Fruit fly (Drosophila melanogaster): Measurements from ENCODE around the gene RhoGAP92B.

RhoGAP92B gene

DNA sequence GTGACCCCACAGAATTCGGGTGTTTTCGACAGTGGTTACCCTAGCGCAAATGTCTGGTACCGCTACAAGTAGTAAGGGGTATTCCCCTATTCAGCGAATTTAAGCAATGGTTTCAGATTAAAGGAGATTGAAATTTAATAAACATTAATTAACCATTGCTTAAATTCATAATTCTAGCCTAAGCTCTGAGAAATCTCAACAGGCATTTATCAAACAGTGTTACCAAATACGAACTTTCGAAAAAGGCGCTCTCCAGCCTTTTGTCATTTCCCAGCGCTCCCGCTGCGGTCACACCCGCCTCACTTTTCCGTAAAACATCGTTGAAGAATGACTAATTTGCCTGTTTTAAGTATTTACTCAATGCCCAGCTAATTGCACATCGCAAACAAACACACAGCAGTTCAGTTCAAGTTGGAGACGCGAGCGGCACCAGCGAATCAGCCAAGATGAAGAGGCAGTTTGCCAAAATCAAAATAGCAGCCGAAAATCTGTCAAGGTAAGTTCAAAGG is at the start of gene RhoGAP92B, which contains the start of gene Surf6:
RhoGAP92B (plus strand) TSS at position 300 of the 509 bp plus-strand sequence.
Surf6 (minus strand) TSS at position 4 of the 509 bp plus-strand sequence.
- TF ChIP-seq ab (GFP tag; optimal IDR thresholded peaks at IDR 0.05): no peak
- peak; percentile 41 for TF ChIP-seq Deaf1 (tag; optimal IDR thresholded peaks at IDR 0.05)
- peak; percentile 57 for TF ChIP-seq CG7786 (GFP tag; optimal IDR thresholded peaks at IDR 0.05)
- TF ChIP-seq NfI (GFP tag; optimal IDR thresholded peaks at IDR 0.05): peak; percentile 64
- TF ChIP-seq sim (GFP tag; IDR thresholded peaks at IDR 0.05): 0 out of 2 replicates have a peak, but pooled peaks have one; percentile 8
- TF ChIP-seq onecut (GFP tag; IDR thresholded peaks at IDR 0.05): no peak
- TF ChIP-seq ash1 (GFP tag; optimal IDR thresholded peaks at IDR 0.05): no peak
- no peak for TF ChIP-seq CG15073 (GFP tag; optimal IDR thresholded peaks at IDR 0.05)
- peak; percentile 67 for TF ChIP-seq Side (GFP tag; optimal IDR thresholded peaks at IDR 0.05)
- no peak for TF ChIP-seq H2.0 (GFP tag; IDR thresholded peaks at IDR 0.05)
- no peak for TF ChIP-seq CG11456 (GFP tag; IDR thresholded peaks at IDR 0.05)
- TF ChIP-seq CG17359 (tag; optimal IDR thresholded peaks at IDR 0.05): peak; percentile 62
- TF ChIP-seq D (optimal IDR thresholded peaks at IDR 0.05): no peak
- peak; percentile 31 for TF ChIP-seq D (GFP tag; optimal IDR thresholded peaks at IDR 0.05)
- TF ChIP-seq CG12769 (tag; optimal IDR thresholded peaks at IDR 0.05): peak; percentile 22
- no peak for TF ChIP-seq Hr39 (optimal IDR thresholded peaks at IDR 0.05)
- TF ChIP-seq CG4854 (GFP tag; optimal IDR thresholded peaks at IDR 0.05): peak; percentile 56
- peak; percentile 38 for TF ChIP-seq disco-r (GFP tag; optimal IDR thresholded peaks at IDR 0.05)
- peak; percentile 59; the same call in 1 of the 3 replicates for TF ChIP-seq HLH4C (GFP tag; IDR thresholded peaks at IDR 0.05; ENCODE audit: partially characterized antibody)
- peak; percentile 64 for TF ChIP-seq grau (tag; optimal IDR thresholded peaks at IDR 0.05)
- peak; percentile 54; the same call in 1 of the 2 replicates for TF ChIP-seq cas (GFP tag; IDR thresholded peaks at IDR 0.05)
- TF ChIP-seq E2f1 (GFP tag; IDR thresholded peaks at IDR 0.05): peak; percentile 51; the same call in 1 of the 2 replicates
- peak; percentile 57 for TF ChIP-seq BtbVII (GFP tag; optimal IDR thresholded peaks at IDR 0.05)
- TF ChIP-seq run (tag; optimal IDR thresholded peaks at IDR 0.05): peak; percentile 57
- TF ChIP-seq Hmr (GFP tag; optimal IDR thresholded peaks at IDR 0.05): peak; percentile 85
- TF ChIP-seq Usf (GFP tag; optimal IDR thresholded peaks at IDR 0.05): no peak
- TF ChIP-seq CG7357 (GFP tag; IDR thresholded peaks at IDR 0.05): no peak
- peak; percentile 67 for TF ChIP-seq CG2712 (tag; optimal IDR thresholded peaks at IDR 0.05)
- 0 out of 2 replicates have a peak, but pooled peaks have one; percentile 24 for TF ChIP-seq CG10366 (GFP tag; IDR thresholded peaks at IDR 0.05)
- peak; percentile 16 for TF ChIP-seq fu2 (GFP tag; optimal IDR thresholded peaks at IDR 0.05)
- peak; percentile 20 for TF ChIP-seq CG6683 (GFP tag; optimal IDR thresholded peaks at IDR 0.05)
- no peak for TF ChIP-seq TFAM (GFP tag; optimal IDR thresholded peaks at IDR 0.05)
- no peak for TF ChIP-seq Lim3 (GFP tag; IDR thresholded peaks at IDR 0.05)
- no peak for TF ChIP-seq ase (GFP tag; IDR thresholded peaks at IDR 0.05)
- peak; percentile 41 for TF ChIP-seq salm (tag; optimal IDR thresholded peaks at IDR 0.05)
- peak; percentile 11 for TF ChIP-seq CG4282 (GFP tag; optimal IDR thresholded peaks at IDR 0.05)
- peak; percentile 94 for TF ChIP-seq Ets65A (GFP tag)
- peak; percentile 38 for TF ChIP-seq CG3163 (GFP tag; optimal IDR thresholded peaks at IDR 0.05)
- peak; percentile 23 for TF ChIP-seq CG18476 (GFP tag; optimal IDR thresholded peaks at IDR 0.05)
- no peak for TF ChIP-seq corto (GFP tag; optimal IDR thresholded peaks at IDR 0.05)
- TF ChIP-seq odd (GFP tag; optimal IDR thresholded peaks at IDR 0.05): peak; percentile 47
- TF ChIP-seq CG17328 (GFP tag; IDR thresholded peaks at IDR 0.05): peak; percentile 30; the same call in 1 of the 2 replicates
- TF ChIP-seq chn (GFP tag; optimal IDR thresholded peaks at IDR 0.05): peak; percentile 56
- peak in 1 of 2 experiments; percentile 98 for TF ChIP-seq Hr78 (GFP tag; optimal IDR thresholded peaks at IDR 0.05)
- TF ChIP-seq Bdp1 (GFP tag; optimal IDR thresholded peaks at IDR 0.05): peak; percentile 36
- TF ChIP-seq NC2β (GFP tag; optimal IDR thresholded peaks at IDR 0.05): peak; percentile 78
- peak; percentile 77 for TF ChIP-seq CG17829 (tag; optimal IDR thresholded peaks at IDR 0.05)
- TF ChIP-seq nerfin-2 (GFP tag; IDR thresholded peaks at IDR 0.05; ENCODE audit: partially characterized antibody): no peak
- peak; percentile 64 for TF ChIP-seq CG13775 (GFP tag; optimal IDR thresholded peaks at IDR 0.05)
- TF ChIP-seq dpn (GFP tag; optimal IDR thresholded peaks at IDR 0.05): peak; percentile 58 to 68
- peak; percentile 47; the same call in 1 of the 2 replicates for TF ChIP-seq seq (GFP tag; IDR thresholded peaks at IDR 0.05)

Data from whole organism, embryonic.